Fruit fly (Drosophila melanogaster): ENCODE measurements around the gene CG3437.
A peak's percentile ranks its signal among the peaks of the same experiment; 100 is the strongest.

Gene CG3437

dm6 chr3L:9465652-9466244 lies 8.3 kb upstream of the CG3437 start (continued):
- TF ChIP-seq NC2α (GFP tag; optimal IDR thresholded peaks at IDR 0.05) (no peak), Abd-B (GFP tag; optimal IDR thresholded peaks at IDR 0.05) (no peak), CG16813 (GFP tag; IDR thresholded peaks at IDR 0.05; ENCODE audit: partially characterized antibody) (no peak), Atf6 (GFP tag; IDR thresholded peaks at IDR 0.05) (no peak), insv (GFP tag; optimal IDR thresholded peaks at IDR 0.05) (no peak), CG15011 (GFP tag; optimal IDR thresholded peaks at IDR 0.05) (no peak), ash1 (GFP tag; optimal IDR thresholded peaks at IDR 0.05) (no peak), NK7.1 (GFP tag; optimal IDR thresholded peaks at IDR 0.05) (no peak), CG30431 (GFP tag; optimal IDR thresholded peaks at IDR 0.05) (no peak), CG1602 (GFP tag; optimal IDR thresholded peaks at IDR 0.05) (no peak), CG31224 (GFP tag; IDR thresholded peaks at IDR 0.05) (no peak), yki (optimal IDR thresholded peaks at IDR 0.05) (peak; percentile 49), org-1 (GFP tag; optimal IDR thresholded peaks at IDR 0.05) (no peak), CG8290 (GFP tag; optimal IDR thresholded peaks at IDR 0.05) (no peak), CG8290 (tag; optimal IDR thresholded peaks at IDR 0.05) (peak; percentile 10 to 50), E2f1 (GFP tag; IDR thresholded peaks at IDR 0.05) (no peak), HmgD (GFP tag; optimal IDR thresholded peaks at IDR 0.05) (no peak), NC2β (GFP tag; optimal IDR thresholded peaks at IDR 0.05) (no peak), Jarid2 (GFP tag; optimal IDR thresholded peaks at IDR 0.05) (peak; percentile 13), aop (GFP tag; IDR thresholded peaks at IDR 0.05) (no peak), Hr78 (GFP tag; optimal IDR thresholded peaks at IDR 0.05) (no peak), CG6813 (GFP tag; optimal IDR thresholded peaks at IDR 0.05) (no peak), hkb (optimal IDR thresholded peaks at IDR 0.05) (no peak), hkb (GFP tag; IDR thresholded peaks at IDR 0.05) (no peak), usp (GFP tag; optimal IDR thresholded peaks at IDR 0.05) (no peak), Mad (GFP tag; optimal IDR thresholded peaks at IDR 0.05) (no peak), CG4617 (GFP tag; optimal IDR thresholded peaks at IDR 0.05; ENCODE audit: borderline replicate concordance) (no peak), E2f2 (GFP tag; IDR thresholded peaks at IDR 0.05) (no peak), inv (GFP tag; IDR thresholded peaks at IDR 0.05; ENCODE audit: partially characterized antibody) (no peak), CG10979 (tag; optimal IDR thresholded peaks at IDR 0.05) (no peak), scrt (GFP tag; optimal IDR thresholded peaks at IDR 0.05) (no peak), CG34422 (GFP tag; IDR thresholded peaks at IDR 0.05) (no peak), trh (GFP tag; optimal IDR thresholded peaks at IDR 0.05) (no peak), CG14441 (GFP tag; IDR thresholded peaks at IDR 0.05) (no peak), grn (GFP tag; optimal IDR thresholded peaks at IDR 0.05) (no peak), lmd (GFP tag; IDR thresholded peaks at IDR 0.05) (peak; percentile 34), Fer1 (GFP tag; optimal IDR thresholded peaks at IDR 0.05) (peak; percentile 28), Fer3 (tag; optimal IDR thresholded peaks at IDR 0.05) (no peak), pita (GFP tag; optimal IDR thresholded peaks at IDR 0.05) (no peak), CG17568 (GFP tag; optimal IDR thresholded peaks at IDR 0.05) (no peak), chif (GFP tag; optimal IDR thresholded peaks at IDR 0.05) (no peak), CG12155 (GFP tag; optimal IDR thresholded peaks at IDR 0.05) (no peak), unc-4 (GFP tag; IDR thresholded peaks at IDR 0.05; ENCODE audit: partially characterized antibody) (no peak), H15 (GFP tag; IDR thresholded peaks at IDR 0.05) (no peak; the same call in 2 of the 3 replicates), oc (tag; optimal IDR thresholded peaks at IDR 0.05) (peak; percentile 6), CG9797 (GFP tag; optimal IDR thresholded peaks at IDR 0.05) (no peak), tap (tag; optimal IDR thresholded peaks at IDR 0.05) (no peak), CG3281 (GFP tag; optimal IDR thresholded peaks at IDR 0.05) (no peak), CG14860 (GFP tag; IDR thresholded peaks at IDR 0.05; ENCODE audit: partially characterized antibody) (no peak), CG15073 (GFP tag; optimal IDR thresholded peaks at IDR 0.05) (no peak), toy (GFP tag; IDR thresholded peaks at IDR 0.05) (no peak), Taf1 (GFP tag; IDR thresholded peaks at IDR 0.05) (no peak)
